Worm (Caenorhabditis elegans) whole organism, mixed stage, embryonic: ENCODE data around the gene D2096.13.

Source experiments
- ham-2 ChIP-seq: fragments of 200-800 bp; sonication (Bioruptor generic); optimal IDR thresholded peaks from 2 replicates; lab custom pipeline; 2018; ENCODE audit warnings: mild to moderate bottlenecking, missing genetic modification characterization, missing compliant biosample characterization
- snpc-4 ChIP-seq: fragments of 150-350 bp; optimal IDR thresholded peaks from 2 replicates; lab custom pipeline; 2014; ENCODE audit warnings: missing biosample characterization, missing genetic modification characterization

- TF ChIP-seq snpc-4 (tag; lab: Kevin White, UChicago) (no peak), ham-2 (no peak)
Measured at ce11 chrIV:8347051-8347450, 11.3 kb downstream of the D2096.13 start, which contains the start of the genes F17E9.18 and F17E9.15.
